Fruit fly (Drosophila melanogaster) whole organism, embryonic: Measurements from ENCODE around the gene JMJD4.

Experiments used
- Antp ChIP-seq: fragments of 200-800 bp; sonication (Bioruptor generic); optimal IDR thresholded peaks from 3 replicates; lab custom pipeline; 2016; ENCODE audit warnings: missing biosample characterization, missing genetic modification characterization
- B-H1 ChIP-seq: fragments of 200-800 bp; sonication (Bioruptor generic); IDR thresholded peaks from 3 replicates; pipeline ENCODE4 v1.3.6; 2022; ENCODE audit warnings: missing biosample characterization, missing genetic modification characterization
- BEAF-32 ChIP-seq: fragments of 200-800 bp; sonication (Bioruptor generic); optimal IDR thresholded peaks from 3 replicates; lab custom pipeline; 2017; ENCODE audit warnings: missing biosample characterization, missing genetic modification characterization, mild to moderate bottlenecking, moderate library complexity, missing genetic modification reagents
- CG10431 ChIP-seq: fragments of 200-800 bp; sonication (Bioruptor generic); optimal IDR thresholded peaks from 3 replicates; lab custom pipeline; 2018; ENCODE audit warnings: missing biosample characterization, mild to moderate bottlenecking, missing genetic modification characterization
- CG11456 ChIP-seq: fragments of 200-800 bp; sonication (Bioruptor generic); IDR thresholded peaks from 3 replicates; pipeline ENCODE4 v1.3.6; 2022; ENCODE audit warnings: missing biosample characterization, missing genetic modification characterization
- CG16863 ChIP-seq: fragments of 200-800 bp; sonication (Bioruptor generic); optimal IDR thresholded peaks from 3 replicates; lab custom pipeline; 2016; ENCODE audit warnings: missing biosample characterization, missing genetic modification characterization
- CG17361 ChIP-seq: fragments of 200-800 bp; sonication (Bioruptor generic); IDR thresholded peaks from 3 replicates; pipeline ENCODE4 v1.3.6; 2022; ENCODE audit warnings: missing biosample characterization, missing genetic modification characterization
- CG1792 ChIP-seq: fragments of 200-800 bp; sonication (Bioruptor generic); optimal IDR thresholded peaks from 2 replicates; lab custom pipeline; 2016; ENCODE audit warnings: missing biosample characterization, missing genetic modification characterization
- CG1832 ChIP-seq: fragments of 200-800 bp; sonication (Bioruptor generic); optimal IDR thresholded peaks from 2 replicates; lab custom pipeline; 2017; ENCODE audit warnings: missing biosample characterization, mild to moderate bottlenecking, missing genetic modification characterization, inconsistent platforms
- CG2129 ChIP-seq: fragments of 200-800 bp; sonication (Bioruptor generic); IDR thresholded peaks from 2 replicates; pipeline ENCODE4 v1.3.6; 2022; ENCODE audit warnings: missing biosample characterization, missing genetic modification characterization; ENCODE audit not compliant: partially characterized antibody
- CG2875 ChIP-seq: fragments of 200-800 bp; sonication (Bioruptor generic); optimal IDR thresholded peaks from 2 replicates; lab custom pipeline; 2017; ENCODE audit warnings: missing biosample characterization, mild to moderate bottlenecking, missing genetic modification characterization, missing genetic modification reagents
- CG30020 ChIP-seq: fragments of 200-800 bp; optimal IDR thresholded peaks from 2 replicates; lab custom pipeline; 2019; ENCODE audit warnings: missing biosample characterization, mild to moderate bottlenecking, missing genetic modification characterization, moderate library complexity
- CG32532 ChIP-seq: fragments of 200-800 bp; sonication (Bioruptor generic); IDR thresholded peaks from 2 replicates; pipeline ENCODE4 v1.3.6; 2022; ENCODE audit warnings: missing biosample characterization, missing genetic modification characterization
- CG32772 ChIP-seq: fragments of 200-800 bp; sonication (Bioruptor generic); IDR thresholded peaks from 2 replicates; pipeline ENCODE4 v1.3.6; 2022; ENCODE audit warnings: missing biosample characterization, missing genetic modification characterization
- CG4404 ChIP-seq: fragments of 200-800 bp; sonication (Bioruptor generic); IDR thresholded peaks from 2 replicates; pipeline ENCODE4 v1.3.6; 2022; ENCODE audit warnings: missing biosample characterization, missing genetic modification characterization
- CG4617 ChIP-seq: fragments of 200-800 bp; sonication (Bioruptor generic); optimal IDR thresholded peaks from 3 replicates; lab custom pipeline; 2016; ENCODE audit warnings: missing biosample characterization, missing genetic modification characterization, borderline replicate concordance
- CG6254 ChIP-seq: fragments of 200-800 bp; sonication (Bioruptor generic); optimal IDR thresholded peaks from 3 replicates; lab custom pipeline; 2017; ENCODE audit warnings: mild to moderate bottlenecking, missing biosample characterization, missing genetic modification reagents, missing genetic modification characterization
- CG8765 ChIP-seq: fragments of 200-800 bp; sonication (Bioruptor generic); IDR thresholded peaks from 2 replicates; pipeline ENCODE4 v1.3.6; 2022; ENCODE audit warnings: missing biosample characterization, missing genetic modification characterization
- CG8924 ChIP-seq: fragments of 200-800 bp; optimal IDR thresholded peaks from 3 replicates; lab custom pipeline; 2019; ENCODE audit warnings: missing biosample characterization, mild to moderate bottlenecking, missing genetic modification characterization, moderate library complexity
- CG9817 ChIP-seq: fragments of 200-800 bp; sonication (Bioruptor generic); optimal IDR thresholded peaks from 2 replicates; lab custom pipeline; 2018; ENCODE audit warnings: missing biosample characterization, mild to moderate bottlenecking, missing genetic modification characterization, moderate library complexity
- Dad ChIP-seq: fragments of 200-800 bp; sonication (Bioruptor generic); optimal IDR thresholded peaks from 3 replicates; lab custom pipeline; 2016; ENCODE audit warnings: missing biosample characterization, missing genetic modification characterization
- Dip3 ChIP-seq: fragments of 200-800 bp; sonication (Bioruptor generic); optimal IDR thresholded peaks from 3 replicates; lab custom pipeline; 2016; ENCODE audit warnings: missing biosample characterization, missing genetic modification characterization
- Drgx ChIP-seq: fragments of 200-800 bp; sonication (Bioruptor generic); IDR thresholded peaks from 2 replicates; pipeline ENCODE4 v1.3.6; 2022; ENCODE audit warnings: missing biosample characterization, missing genetic modification characterization
- E2f1 ChIP-seq: fragments of 200-800 bp; sonication (Bioruptor generic); IDR thresholded peaks from 2 replicates; pipeline ENCODE4 v1.3.6; 2022; ENCODE audit warnings: missing biosample characterization, missing genetic modification characterization
- Ets65A ChIP-seq: fragments of 200-800 bp; sonication (Bioruptor generic); peaks from one replicate; lab custom pipeline; 2016; ENCODE audit warnings: missing biosample characterization, missing genetic modification characterization
- GATAe ChIP-seq: fragments of 200-800 bp; sonication (Bioruptor generic); conservative IDR thresholded peaks from 2 replicates; pipeline ENCODE4 v1.3.6; 2022; ENCODE audit warnings: missing biosample characterization, missing genetic modification characterization
- Hey ChIP-seq: fragments of 200-800 bp; sonication (Bioruptor generic); optimal IDR thresholded peaks from 3 replicates; lab custom pipeline; 2018; ENCODE audit warnings: missing biosample characterization, mild to moderate bottlenecking, missing genetic modification characterization
- Lim3 ChIP-seq: fragments of 200-800 bp; sonication (Bioruptor generic); IDR thresholded peaks from 2 replicates; pipeline ENCODE4 v1.3.6; 2022; ENCODE audit warnings: missing biosample characterization, missing genetic modification characterization
- Mad ChIP-seq: fragments of 200-800 bp; sonication (Bioruptor generic); optimal IDR thresholded peaks from 2 replicates; lab custom pipeline; 2016; ENCODE audit warnings: missing biosample characterization, missing genetic modification characterization
- NC2β ChIP-seq: fragments of 200-800 bp; sonication (Bioruptor generic); optimal IDR thresholded peaks from 2 replicates; lab custom pipeline; 2016; ENCODE audit warnings: missing biosample characterization, missing genetic modification characterization
- Neu2 ChIP-seq: fragments of 200-800 bp; sonication (Bioruptor generic); optimal IDR thresholded peaks from 3 replicates; lab custom pipeline; 2016; ENCODE audit warnings: missing biosample characterization, missing genetic modification characterization, borderline replicate concordance
- NfI ChIP-seq: fragments of 200-800 bp; sonication (Bioruptor generic); optimal IDR thresholded peaks from 3 replicates; lab custom pipeline; 2018; ENCODE audit warnings: missing biosample characterization, mild to moderate bottlenecking, missing genetic modification characterization, moderate library complexity
- Optix ChIP-seq: fragments of 200-800 bp; sonication (Bioruptor generic); IDR thresholded peaks from 3 replicates; pipeline ENCODE4 v1.3.6; 2022; ENCODE audit warnings: missing biosample characterization, missing genetic modification characterization
- Side ChIP-seq: fragments of 200-800 bp; sonication (Bioruptor generic); optimal IDR thresholded peaks from 2 replicates; lab custom pipeline; 2016; ENCODE audit warnings: missing biosample characterization, missing genetic modification characterization
- ash1 ChIP-seq: fragments of 200-800 bp; sonication (Bioruptor generic); optimal IDR thresholded peaks from 2 replicates; lab custom pipeline; 2018; ENCODE audit warnings: missing biosample characterization, mild to moderate bottlenecking, missing genetic modification characterization
- cg ChIP-seq: fragments of 200-800 bp; sonication (Bioruptor generic); optimal IDR thresholded peaks from 3 replicates; lab custom pipeline; 2019; ENCODE audit warnings: missing biosample characterization, mild to moderate bottlenecking, missing genetic modification characterization, moderate library complexity
- crp ChIP-seq, 2 experiments: fragments of 200-800 bp; sonication (Bioruptor generic); optimal IDR thresholded peaks; 2 replicates in 1 of 2; 3 replicates in 1 of 2; lab custom pipeline; 2017; ENCODE audit warnings: missing biosample characterization in 2 of 2, missing genetic modification characterization in 2 of 2, mild to moderate bottlenecking in 1 of 2, moderate library complexity in 1 of 2
- ems ChIP-seq: fragments of 200-800 bp; sonication (Bioruptor generic); optimal IDR thresholded peaks from 3 replicates; lab custom pipeline; 2016; ENCODE audit warnings: missing biosample characterization, missing genetic modification characterization
- eyg ChIP-seq: fragments of 200-800 bp; sonication (Bioruptor generic); optimal IDR thresholded peaks from 3 replicates; lab custom pipeline; 2016; ENCODE audit warnings: missing biosample characterization, missing genetic modification characterization
- ftz-f1 ChIP-seq: fragments of 200-800 bp; sonication (Bioruptor generic); optimal IDR thresholded peaks from 2 replicates; lab custom pipeline; 2016; ENCODE audit warnings: missing biosample characterization, missing genetic modification characterization
- gsb-n ChIP-seq: fragments of 200-800 bp; sonication (Bioruptor generic); optimal IDR thresholded peaks from 3 replicates; lab custom pipeline; 2018; ENCODE audit warnings: missing biosample characterization, mild to moderate bottlenecking, missing genetic modification characterization
- insv ChIP-seq, 2 experiments: fragments of 200-800 bp; sonication (Bioruptor generic); optimal IDR thresholded peaks; 3 replicates each; lab custom pipeline; 2016 to 2018; ENCODE audit warnings: missing biosample characterization in 2 of 2, missing genetic modification characterization in 2 of 2
- ken ChIP-seq: fragments of 200-800 bp; sonication (Bioruptor generic); IDR thresholded peaks from 3 replicates; pipeline ENCODE4 v1.3.6; 2022; ENCODE audit warnings: missing biosample characterization, missing genetic modification characterization
- lbe ChIP-seq: fragments of 200-800 bp; sonication (Bioruptor generic); optimal IDR thresholded peaks from 2 replicates; lab custom pipeline; 2016; ENCODE audit warnings: missing biosample characterization, mild to moderate bottlenecking, missing genetic modification characterization
- maf-S ChIP-seq: fragments of 200-800 bp; sonication (Bioruptor generic); optimal IDR thresholded peaks from 2 replicates; lab custom pipeline; 2016; ENCODE audit warnings: missing biosample characterization, missing genetic modification characterization
- pnt ChIP-seq: fragments of 200-800 bp; sonication (Bioruptor generic); optimal IDR thresholded peaks from 3 replicates; lab custom pipeline; 2016; ENCODE audit warnings: missing biosample characterization, missing genetic modification characterization
- psq ChIP-seq: fragments of 200-800 bp; sonication (Bioruptor generic); optimal IDR thresholded peaks from 2 replicates; lab custom pipeline; 2017; ENCODE audit warnings: missing biosample characterization, missing genetic modification characterization
- pum ChIP-seq: fragments of 200-800 bp; sonication (Bioruptor generic); optimal IDR thresholded peaks from 2 replicates; lab custom pipeline; 2016; ENCODE audit warnings: missing biosample characterization, missing genetic modification characterization
- repo ChIP-seq: fragments of 200-800 bp; sonication (Bioruptor generic); optimal IDR thresholded peaks from 2 replicates; lab custom pipeline; 2016; ENCODE audit warnings: missing biosample characterization, missing genetic modification characterization
- seq ChIP-seq: fragments of 200-800 bp; sonication (Bioruptor generic); IDR thresholded peaks from 2 replicates; pipeline ENCODE4 v1.3.6; 2022; ENCODE audit warnings: missing biosample characterization, missing genetic modification characterization
- ssp ChIP-seq: fragments of 200-800 bp; sonication (Bioruptor generic); IDR thresholded peaks from 2 replicates; pipeline ENCODE4 v1.3.6; 2022; ENCODE audit warnings: missing biosample characterization, missing genetic modification characterization
- trem ChIP-seq: fragments of 200-800 bp; optimal IDR thresholded peaks from 3 replicates; lab custom pipeline; 2019; ENCODE audit warnings: missing biosample characterization, mild to moderate bottlenecking, missing genetic modification characterization, moderate library complexity

The JMJD4 gene

DNA sequence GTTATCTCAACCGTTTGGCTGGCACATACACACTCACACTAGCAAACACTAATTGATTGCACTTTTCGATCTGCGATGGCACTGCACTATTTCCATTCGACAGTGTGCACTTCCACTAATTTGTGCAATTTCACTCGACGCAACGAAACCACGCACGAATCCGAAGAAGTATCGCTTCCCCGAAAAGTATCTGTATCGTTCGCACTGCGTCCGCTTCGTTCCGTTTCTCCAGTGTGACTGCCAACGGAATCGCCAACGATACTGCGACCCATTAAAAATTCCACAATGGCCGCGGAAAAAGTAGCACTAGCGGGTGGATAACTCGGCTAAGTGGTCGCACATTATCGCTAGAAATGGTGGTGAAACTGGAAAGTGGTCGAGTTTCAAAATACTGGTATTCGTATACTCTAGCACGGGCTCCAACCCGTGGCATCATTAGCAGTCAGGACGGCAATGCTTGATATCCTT, 6.9 kb downstream of the JMJD4 start, which contains the start of gene Socs36E (continued):
- TF ChIP-seq ftz-f1 (GFP tag; lab: Kevin White, UChicago) (peak; percentile 12), CG30020 (tag; lab: Kevin White, UChicago) (no peak), CG6254 (no peak), Drgx (GFP tag; lab: Robert Waterston, UW) (no peak), Side (GFP tag; lab: Kevin White, UChicago) (peak; percentile 9), ken (GFP tag; lab: Robert Waterston, UW) (peak; percentile 73; the same call in 1 of the 3 replicates), CG17361 (GFP tag; lab: Robert Waterston, UW) (no peak), pnt (GFP tag; lab: Kevin White, UChicago) (peak; percentile 4), NfI (peak; percentile 37), cg (GFP tag; lab: Kevin White, UChicago) (no peak), E2f1 (GFP tag; lab: Robert Waterston, UW) (no peak), CG1832 (no peak), Hey (tag; lab: Kevin White, UChicago) (no peak), B-H1 (no peak), psq (no peak), Antp (GFP tag; lab: Kevin White, UChicago) (peak; percentile 49), trem (tag; lab: Kevin White, UChicago) (peak; percentile 91), crp (GFP tag; optimal IDR thresholded peaks at IDR 0.05; lab: Kevin White, UChicago) (no peak), CG9817 (peak; percentile 28), GATAe (no peak), ems (no peak), NC2β (GFP tag; lab: Kevin White, UChicago) (peak; percentile 70), CG16863 (no peak), Lim3 (no peak), pum (no peak), CG4404 (GFP tag; lab: Robert Waterston, UW) (no peak), Neu2 (GFP tag; lab: Kevin White, UChicago) (peak; percentile 28), CG8765 (GFP tag; lab: Robert Waterston, UW) (no peak), seq (no peak), CG1792 (GFP tag; lab: Kevin White, UChicago) (no peak), CG10431 (GFP tag; lab: Kevin White, UChicago) (no peak), Dip3 (GFP tag; lab: Kevin White, UChicago) (peak; percentile 7), ssp (GFP tag; lab: Robert Waterston, UW) (peak; percentile 56; the same call in 1 of the 2 replicates), repo (GFP tag; lab: Kevin White, UChicago) (peak; percentile 59), Dad (GFP tag; lab: Kevin White, UChicago) (peak; percentile 46), CG32772 (GFP tag; lab: Robert Waterston, UW) (no peak), Optix (GFP tag; lab: Robert Waterston, UW) (peak; percentile 35; the same call in 1 of the 3 replicates), CG11456 (GFP tag; lab: Robert Waterston, UW) (peak; percentile 72; the same call in 2 of the 3 replicates), lbe (GFP tag; lab: Kevin White, UChicago) (no peak), ash1 (GFP tag; lab: Kevin White, UChicago) (peak; percentile 50), CG8924 (tag; lab: Kevin White, UChicago) (peak; percentile 55), gsb-n (peak; percentile 47), CG2129 (no peak), CG4617 (GFP tag; lab: Kevin White, UChicago) (peak; percentile 38), insv (GFP tag; optimal IDR thresholded peaks at IDR 0.05; lab: Kevin White, UChicago) (peak in 1 of 2 experiments; percentile 76), BEAF-32 (GFP tag; lab: Kevin White, UChicago) (peak; percentile 70), Mad (GFP tag; lab: Kevin White, UChicago) (peak; percentile 54), CG2875 (no peak), maf-S (GFP tag; lab: Kevin White, UChicago) (no peak), eyg (GFP tag; lab: Kevin White, UChicago) (no peak), CG32532 (GFP tag; lab: Robert Waterston, UW) (peak; percentile 47), Ets65A (GFP tag; lab: Kevin White, UChicago) (no peak)
